Worm (Caenorhabditis elegans): ENCODE measurements around the gene C16E9.1.
A peak's percentile ranks its signal among the peaks of the same experiment; 100 is the strongest.

C16E9.1 gene

ce11 chrX:6939917-6940316 is at the start of gene C16E9.1:
TSS of gene C16E9.1 (plus strand) at chrX:6940217.
- no peak for TF ChIP-seq unc-130 (GFP tag; optimal IDR thresholded peaks at IDR 0.05)
- TF ChIP-seq daf-8 (GFP tag; IDR thresholded peaks at IDR 0.05): no peak
- TF ChIP-seq T20F7.1 (GFP tag; optimal IDR thresholded peaks at IDR 0.05): no peak
- no peak for TF ChIP-seq F49E8.2 (tag; optimal IDR thresholded peaks at IDR 0.05; ENCODE audit: borderline replicate concordance)
- no peak for TF ChIP-seq skn-1 (tag; optimal IDR thresholded peaks at IDR 0.05)
- no peak for TF ChIP-seq mes-2 (tag; optimal IDR thresholded peaks at IDR 0.05; ENCODE audit: poor library complexity, severe bottlenecking)
- TF ChIP-seq R02D3.7 (tag; optimal IDR thresholded peaks at IDR 0.05): no peak
- TF ChIP-seq php-3 (GFP tag; IDR thresholded peaks at IDR 0.05): no peak
- no peak for TF ChIP-seq nhr-111 (GFP tag; optimal IDR thresholded peaks at IDR 0.05)
- no peak for TF ChIP-seq aly-2 (tag; optimal IDR thresholded peaks at IDR 0.05)
- no peak for TF ChIP-seq nhr-76 (tag; optimal IDR thresholded peaks at IDR 0.05)
- no peak for TF ChIP-seq cey-2 (tag; optimal IDR thresholded peaks at IDR 0.05; ENCODE audit: borderline replicate concordance, insufficient read depth)
- no peak for TF ChIP-seq ceh-44 (GFP tag; IDR thresholded peaks at IDR 0.05)
- TF ChIP-seq ces-1 (GFP tag; optimal IDR thresholded peaks at IDR 0.05): no peak
- no peak for TF ChIP-seq fkh-10 (GFP tag; optimal IDR thresholded peaks at IDR 0.05)
- no peak for TF ChIP-seq pha-4 (GFP tag; IDR thresholded peaks at IDR 0.05)
- TF ChIP-seq pha-4 (tag; optimal IDR thresholded peaks at IDR 0.05): no peak
- TF ChIP-seq hlh-30 (tag; optimal IDR thresholded peaks at IDR 0.05; ENCODE audit: insufficient read depth): no peak
- TF ChIP-seq nhr-25 (tag; optimal IDR thresholded peaks at IDR 0.05; ENCODE audit: borderline replicate concordance, insufficient read depth): no peak

ce11 chrX:6893074-6893473 is 46.9 kb upstream of the C16E9.1 start:
- TF ChIP-seq D1046.2 (GFP tag; IDR thresholded peaks at IDR 0.05): no peak
- TF ChIP-seq hlh-30 (tag; optimal IDR thresholded peaks at IDR 0.05; ENCODE audit: insufficient read depth): no peak
- no peak for TF ChIP-seq ceh-32 (tag; optimal IDR thresholded peaks at IDR 0.05; ENCODE audit: poor library complexity)
- TF ChIP-seq ZK337.2 (GFP tag; IDR thresholded peaks at IDR 0.05): no peak
- TF ChIP-seq tag-97 (GFP tag; IDR thresholded peaks at IDR 0.05): no peak
- no peak for TF ChIP-seq zip-2 (tag; optimal IDR thresholded peaks at IDR 0.05)
- no peak for TF ChIP-seq F10B5.3 (tag; optimal IDR thresholded peaks at IDR 0.05)
- TF ChIP-seq gei-8 (GFP tag; optimal IDR thresholded peaks at IDR 0.05): no peak
- TF ChIP-seq hif-1 (tag; optimal IDR thresholded peaks at IDR 0.05): no peak
- TF ChIP-seq snpc-1.2 (GFP tag; IDR thresholded peaks at IDR 0.05): no peak
- no peak for TF ChIP-seq F44E2.7 (GFP tag; IDR thresholded peaks at IDR 0.05)
- no peak for TF ChIP-seq nhr-41 (GFP tag; IDR thresholded peaks at IDR 0.05)

- TF ChIP-seq mes-2 (tag; optimal IDR thresholded peaks at IDR 0.05; ENCODE audit: poor library complexity, severe bottlenecking) (no peak), nhr-11 (tag; optimal IDR thresholded peaks at IDR 0.05) (peak; percentile 50), unc-62 (GFP tag; optimal IDR thresholded peaks at IDR 0.05 in 1 of 2) (peak in 1 of 2 experiments; percentile 82), unc-62 (tag; optimal IDR thresholded peaks at IDR 0.05) (no peak), daf-16 (GFP tag; optimal IDR thresholded peaks at IDR 0.05) (peak in 1 of 2 experiments; percentile 36), daf-16 (tag; optimal IDR thresholded peaks at IDR 0.05) (no peak)
These were observed 45.9 kb upstream of the C16E9.1 start for ce11 chrX:6894104-6894503.

ce11 chrX:6899848-6900247 is 40.2 kb upstream of the C16E9.1 start, which contains the start of gene F14B8.4:
TSS of gene F14B8.4 (minus strand) at chrX:6899948.
- TF ChIP-seq D1046.2 (GFP tag; IDR thresholded peaks at IDR 0.05) (no peak), unc-62 (GFP tag; optimal IDR thresholded peaks at IDR 0.05 in 1 of 2) (peak in 1 of 2 experiments; percentile 98), unc-62 (tag; optimal IDR thresholded peaks at IDR 0.05) (no peak), set-16 (GFP tag; IDR thresholded peaks at IDR 0.05) (no peak)
